Worm (Caenorhabditis elegans): Measurements from ENCODE around the gene F18F11.4.
A peak's percentile ranks its signal among the peaks of the same experiment; 100 is the strongest.

F18F11.4 gene

DNA sequence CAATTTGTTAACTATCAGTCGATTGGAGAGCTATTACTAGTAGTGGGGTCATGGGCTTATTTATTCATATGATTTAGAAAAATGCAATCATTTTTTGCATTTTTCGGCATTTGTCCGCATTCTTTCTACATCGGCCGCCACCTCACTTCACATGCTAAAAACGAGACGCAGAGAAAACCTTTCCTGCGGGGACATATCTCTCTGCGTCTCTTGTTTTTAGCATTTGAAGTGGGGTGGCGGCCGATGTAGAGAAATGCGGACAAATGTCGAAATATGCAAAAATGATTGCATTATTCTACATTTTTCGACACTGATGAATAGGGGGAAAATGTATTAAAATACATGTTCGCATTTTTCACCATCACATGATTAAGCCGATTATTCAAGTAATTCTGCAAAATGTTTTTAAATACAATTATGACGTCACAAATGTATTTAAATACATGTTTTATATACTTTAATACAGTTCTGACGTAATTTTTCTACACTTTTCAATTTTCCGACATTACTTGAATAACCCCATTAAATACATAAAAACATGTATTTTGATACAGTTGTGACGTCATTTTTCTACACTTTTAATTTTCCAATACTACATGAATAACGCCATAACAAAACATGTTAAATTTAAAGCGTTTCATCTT lies 41.6 kb downstream of the F18F11.4 start:
- TF ChIP-seq nhr-6 (tag; optimal IDR thresholded peaks at IDR 0.05): no peak
- peak; percentile 11 for TF ChIP-seq C34F6.9 (tag; optimal IDR thresholded peaks at IDR 0.05)
- peak; percentile 74 for TF ChIP-seq unc-55 (GFP tag; optimal IDR thresholded peaks at IDR 0.05)

DNA sequence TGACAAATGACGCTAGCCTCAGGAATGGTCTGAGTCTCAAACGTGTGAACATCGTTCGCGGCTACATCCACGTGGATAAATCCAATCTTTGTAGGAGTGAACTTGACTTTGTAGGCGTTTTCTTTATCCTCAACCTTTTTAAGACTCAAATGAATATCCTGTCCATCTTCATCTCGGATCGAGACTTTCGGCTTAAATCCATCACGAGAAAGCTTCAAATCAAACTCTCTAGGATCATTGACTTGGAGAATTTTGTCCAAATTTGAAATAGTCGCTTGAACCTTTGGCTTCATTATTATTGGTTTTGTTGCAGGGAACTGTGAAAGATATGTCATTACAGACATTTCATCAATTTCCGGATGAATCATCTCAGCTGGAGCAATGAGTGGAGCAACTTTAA lies 43.3 kb downstream of the F18F11.4 start:
- TF ChIP-seq unc-62 (GFP tag; optimal IDR thresholded peaks at IDR 0.05) (no peak), nhr-12 (tag; optimal IDR thresholded peaks at IDR 0.05) (no peak), dmd-4 (tag; optimal IDR thresholded peaks at IDR 0.05) (no peak)

DNA sequence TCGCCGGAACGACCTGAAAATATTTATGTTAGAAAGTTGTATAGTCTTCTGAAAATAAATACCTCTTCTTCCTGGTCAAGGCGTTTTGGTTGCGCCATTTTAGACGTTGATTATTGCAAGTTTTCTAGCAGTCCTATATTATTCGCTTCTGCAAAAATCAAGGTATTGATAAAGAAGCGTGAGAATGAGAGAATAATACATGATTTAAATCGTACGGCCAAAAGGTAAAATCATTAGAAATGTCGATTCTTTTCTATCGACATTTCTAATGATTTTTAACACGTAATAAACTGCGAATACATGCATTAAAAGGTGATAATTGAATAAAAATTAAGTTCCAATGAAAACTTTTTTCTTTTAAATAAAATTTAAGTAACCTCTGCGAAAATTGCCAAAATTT lies 45.3 kb downstream of the F18F11.4 start, which contains the start of gene fln-1:
Gene fln-1, minus strand, starts transcription at position 101 of the 400 bp plus-strand sequence.
- TF ChIP-seq ama-1 (optimal IDR thresholded peaks at IDR 0.05) (no peak), Y55F3AM.14 (GFP tag; optimal IDR thresholded peaks at IDR 0.05) (no peak), unc-62 (GFP tag; optimal IDR thresholded peaks at IDR 0.05) (no peak), elt-1 (tag; optimal IDR thresholded peaks at IDR 0.05) (no peak), lsy-2 (tag; optimal IDR thresholded peaks at IDR 0.05) (no peak), mbf-1 (tag; optimal IDR thresholded peaks at IDR 0.05) (no peak), ZK546.5 (tag; optimal IDR thresholded peaks at IDR 0.05) (no peak), lin-11 (tag; optimal IDR thresholded peaks at IDR 0.05) (no peak), unc-39 (tag; optimal IDR thresholded peaks at IDR 0.05) (no peak), lin-39 (tag; optimal IDR thresholded peaks at IDR 0.05) (no peak), ceh-82 (tag; optimal IDR thresholded peaks at IDR 0.05) (no peak), F13H6.1 (tag; optimal IDR thresholded peaks at IDR 0.05) (no peak)

DNA sequence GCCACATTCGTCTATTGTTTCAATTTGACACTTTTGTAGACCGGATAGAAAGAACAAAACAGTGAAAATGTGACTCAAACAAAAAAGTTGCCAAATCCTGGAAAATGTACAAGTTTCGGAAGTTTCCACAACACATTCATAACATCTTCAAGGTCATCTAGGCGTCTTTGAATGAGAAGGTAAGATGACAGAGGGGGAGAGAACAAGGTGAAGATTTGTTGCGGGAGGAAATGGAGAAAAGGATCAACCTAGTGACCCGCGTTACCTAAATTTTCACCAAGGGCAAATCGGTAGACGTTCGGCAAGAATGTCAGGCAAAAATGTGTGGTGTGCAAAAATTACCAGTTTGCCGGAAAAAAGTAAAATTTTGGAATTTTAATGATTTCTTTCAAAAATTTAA lies 47.2 kb downstream of the F18F11.4 start:
- no peak for TF ChIP-seq C34F6.9 (tag; optimal IDR thresholded peaks at IDR 0.05)

DNA sequence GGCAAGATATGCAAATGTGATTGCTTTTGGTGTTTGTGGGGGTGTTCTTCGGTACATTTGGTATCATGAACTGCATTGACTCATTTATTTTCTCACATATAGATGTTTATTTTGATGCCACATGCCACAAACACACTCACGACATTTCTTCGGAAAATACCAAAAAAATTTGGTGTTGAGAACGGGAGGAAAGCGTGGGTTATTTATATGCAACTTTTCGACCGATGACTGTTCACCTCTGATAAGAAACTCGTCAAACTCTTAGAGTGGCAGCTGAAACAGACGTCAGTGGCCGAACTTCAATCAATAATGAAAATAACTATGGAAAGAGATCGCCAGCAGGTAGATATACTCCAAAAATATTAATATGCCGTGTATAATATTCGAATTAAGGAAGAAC lies 47.7 kb downstream of the F18F11.4 start:
- TF ChIP-seq peb-1 (tag; optimal IDR thresholded peaks at IDR 0.05): no peak
- TF ChIP-seq fos-1 (tag; optimal IDR thresholded peaks at IDR 0.05): peak; percentile 88
- no peak for TF ChIP-seq unc-39 (tag; optimal IDR thresholded peaks at IDR 0.05)
- TF ChIP-seq ama-1 (optimal IDR thresholded peaks at IDR 0.05): no peak
- TF ChIP-seq egl-27 (tag; optimal IDR thresholded peaks at IDR 0.05): no peak
- no peak for TF ChIP-seq C34F6.9 (tag; optimal IDR thresholded peaks at IDR 0.05)
- no peak for TF ChIP-seq unc-55 (GFP tag; optimal IDR thresholded peaks at IDR 0.05)
- no peak for TF ChIP-seq F13H6.1 (tag; optimal IDR thresholded peaks at IDR 0.05)

DNA sequence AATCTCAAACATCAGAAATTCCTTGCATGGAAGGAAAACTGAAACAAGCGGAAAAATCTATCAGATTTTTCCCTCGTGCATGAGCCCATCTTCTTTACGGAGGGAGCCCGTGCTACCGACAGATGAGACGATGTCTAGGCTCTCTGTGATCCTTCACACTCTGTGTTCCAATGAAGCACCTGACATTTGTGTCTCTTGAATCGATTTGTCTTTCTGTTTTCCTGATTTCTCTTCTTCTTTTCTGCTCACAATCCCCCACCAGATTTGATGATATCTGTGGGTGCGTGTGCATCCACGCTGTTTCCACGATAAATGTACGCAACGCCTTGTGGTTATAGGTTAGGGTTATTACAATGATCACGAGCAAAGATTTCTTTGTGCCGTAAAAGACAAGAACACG lies 48.2 kb downstream of the F18F11.4 start:
- TF ChIP-seq nhr-129 (tag; optimal IDR thresholded peaks at IDR 0.05) (peak; percentile 50), Y55F3AM.14 (GFP tag; optimal IDR thresholded peaks at IDR 0.05) (no peak)

DNA sequence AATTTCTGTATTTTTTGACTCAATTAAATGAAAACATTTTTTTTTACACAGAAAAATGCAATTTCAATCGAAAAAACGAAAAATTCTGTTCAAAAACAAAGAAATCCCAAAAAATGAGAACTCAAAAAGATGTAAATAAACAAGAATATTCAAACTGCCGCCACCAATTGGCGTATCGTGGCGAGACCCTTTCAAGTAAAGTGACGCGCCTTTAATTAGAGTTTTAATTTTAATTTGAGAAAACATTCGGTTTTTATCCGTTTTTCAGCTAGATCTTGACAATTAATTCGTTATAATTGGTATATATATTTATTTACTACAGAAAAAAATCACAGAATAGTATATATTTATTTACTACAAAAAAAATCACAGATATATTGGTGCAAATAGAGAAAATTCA lies 49.0 kb downstream of the F18F11.4 start:
- TF ChIP-seq elt-3 (tag; optimal IDR thresholded peaks at IDR 0.05) (no peak), unc-55 (GFP tag; optimal IDR thresholded peaks at IDR 0.05) (no peak), mab-5 (tag; optimal IDR thresholded peaks at IDR 0.05) (no peak), mdl-1 (tag; optimal IDR thresholded peaks at IDR 0.05) (no peak), crh-2 (tag; optimal IDR thresholded peaks at IDR 0.05) (no peak), nhr-11 (tag; optimal IDR thresholded peaks at IDR 0.05) (no peak), fos-1 (tag; optimal IDR thresholded peaks at IDR 0.05) (no peak), nhr-129 (tag; optimal IDR thresholded peaks at IDR 0.05) (no peak), gmeb-1 (tag; optimal IDR thresholded peaks at IDR 0.05) (no peak), sma-3 (GFP tag; optimal IDR thresholded peaks at IDR 0.05) (no peak), blmp-1 (tag; optimal IDR thresholded peaks at IDR 0.05; ENCODE audit: insufficient read depth) (no peak), nhr-21 (tag; optimal IDR thresholded peaks at IDR 0.05) (no peak), ztf-1 (GFP tag; conservative IDR thresholded peaks at IDR 0.05) (no peak)
